Fruit fly (Drosophila melanogaster): ENCODE results near the gene Nfs1.

Nfs1 gene

dm6 chr2L:12044613-12045350 lies 45.3 kb downstream of the Nfs1 start, which contains the start of gene CG6785 (continued):
- TF ChIP-seq CG5953 (GFP tag; IDR thresholded peaks at IDR 0.05), result peak; percentile 68; the same call in 1 of the 2 replicates
- peak; percentile 86 for TF ChIP-seq salm (tag; optimal IDR thresholded peaks at IDR 0.05)
- peak; percentile 86 for TF ChIP-seq CG15514 (GFP tag; optimal IDR thresholded peaks at IDR 0.05)
- TF ChIP-seq ranshi (GFP tag; IDR thresholded peaks at IDR 0.05), result peak; percentile 67; the same call in 1 of the 2 replicates
- no peak for TF ChIP-seq fru (optimal IDR thresholded peaks at IDR 0.05)
- no peak for TF ChIP-seq ro (GFP tag; IDR thresholded peaks at IDR 0.05)
- no peak for TF ChIP-seq usp (GFP tag; optimal IDR thresholded peaks at IDR 0.05)
- TF ChIP-seq CG7987 (GFP tag; optimal IDR thresholded peaks at IDR 0.05), result peak; percentile 93
- TF ChIP-seq CG17912 (GFP tag; optimal IDR thresholded peaks at IDR 0.05), result peak; percentile 96
- no peak for TF ChIP-seq tll (GFP tag; optimal IDR thresholded peaks at IDR 0.05)
- peak; percentile 74 for TF ChIP-seq pb (GFP tag; optimal IDR thresholded peaks at IDR 0.05)
- no peak for TF ChIP-seq h (optimal IDR thresholded peaks at IDR 0.05)
- TF ChIP-seq caup (GFP tag; optimal IDR thresholded peaks at IDR 0.05; ENCODE audit: severe bottlenecking), result peak; percentile 90
- no peak for TF ChIP-seq CG11696 (GFP tag; IDR thresholded peaks at IDR 0.05)
- peak; percentile 88 for TF ChIP-seq CG12744 (GFP tag; optimal IDR thresholded peaks at IDR 0.05)
- TF ChIP-seq CG8359 (GFP tag; optimal IDR thresholded peaks at IDR 0.05; ENCODE audit: borderline replicate concordance), result peak; percentile 57
- TF ChIP-seq mirr (GFP tag; optimal IDR thresholded peaks at IDR 0.05), result peak; percentile 81
- peak; percentile 79 for TF ChIP-seq CG2116 (GFP tag; optimal IDR thresholded peaks at IDR 0.05)
- TF ChIP-seq CG13424 (tag; optimal IDR thresholded peaks at IDR 0.05), result peak; percentile 73
- peak; percentile 52 for TF ChIP-seq CG9609 (GFP tag; optimal IDR thresholded peaks at IDR 0.05)
- peak; percentile 65; the same call in 2 of the 3 replicates for TF ChIP-seq CG11456 (GFP tag; IDR thresholded peaks at IDR 0.05)
- no peak for TF ChIP-seq Ssrp (tag; optimal IDR thresholded peaks at IDR 0.05)
- peak; percentile 92 for TF ChIP-seq YL-1 (GFP tag; optimal IDR thresholded peaks at IDR 0.05)
- peak; percentile 37 for TF ChIP-seq trem (tag; optimal IDR thresholded peaks at IDR 0.05)
- peak; percentile 70 for TF ChIP-seq exex (tag; optimal IDR thresholded peaks at IDR 0.05)
- peak; percentile 15; the same call in 1 of the 2 replicates for TF ChIP-seq CG13287 (GFP tag; IDR thresholded peaks at IDR 0.05; ENCODE audit: partially characterized antibody)
- TF ChIP-seq CG5245 (GFP tag; optimal IDR thresholded peaks at IDR 0.05), result peak; percentile 58
- peak; percentile 72 for TF ChIP-seq az2 (GFP tag; optimal IDR thresholded peaks at IDR 0.05)
- TF ChIP-seq MESR4 (GFP tag; optimal IDR thresholded peaks at IDR 0.05), result peak; percentile 48
- no peak for TF ChIP-seq Elba2 (GFP tag; optimal IDR thresholded peaks at IDR 0.05)
- TF ChIP-seq lbe (GFP tag; optimal IDR thresholded peaks at IDR 0.05), result peak; percentile 85
- TF ChIP-seq CG8089 (GFP tag; optimal IDR thresholded peaks at IDR 0.05), result peak; percentile 88
- no peak; the same call in 2 of the 3 replicates for TF ChIP-seq B-H1 (GFP tag; IDR thresholded peaks at IDR 0.05)
- TF ChIP-seq inv (GFP tag; IDR thresholded peaks at IDR 0.05; ENCODE audit: partially characterized antibody), result no peak
- TF ChIP-seq CG15601 (tag; optimal IDR thresholded peaks at IDR 0.05), result peak; percentile 92
- TF ChIP-seq Stat92E (GFP tag; optimal IDR thresholded peaks at IDR 0.05), result peak in 1 of 3 experiments; percentile 51
- TF ChIP-seq Sox102F (GFP tag; optimal IDR thresholded peaks at IDR 0.05), result peak; percentile 80
- TF ChIP-seq tup (GFP tag; optimal IDR thresholded peaks at IDR 0.05), result peak; percentile 66
- TF ChIP-seq BEAF-32 (GFP tag; optimal IDR thresholded peaks at IDR 0.05), result peak; percentile 25
- peak; percentile 77 for TF ChIP-seq grn (GFP tag; optimal IDR thresholded peaks at IDR 0.05)
- peak; percentile 32 for TF ChIP-seq CG13775 (GFP tag; optimal IDR thresholded peaks at IDR 0.05)
- no peak for TF ChIP-seq Ada2b (GFP tag; IDR thresholded peaks at IDR 0.05)
- peak; percentile 60 for TF ChIP-seq Myb (GFP tag; optimal IDR thresholded peaks at IDR 0.05)
- peak; percentile 76 for TF ChIP-seq Atf3 (GFP tag; optimal IDR thresholded peaks at IDR 0.05)
- no peak for TF ChIP-seq CG7372 (GFP tag; IDR thresholded peaks at IDR 0.05)
- TF ChIP-seq CG18599 (GFP tag; optimal IDR thresholded peaks at IDR 0.05), result peak; percentile 90
- peak; percentile 96 for TF ChIP-seq CG17568 (GFP tag; optimal IDR thresholded peaks at IDR 0.05)
- TF ChIP-seq CG9932 (GFP tag; IDR thresholded peaks at IDR 0.05), result peak; percentile 30; the same call in 1 of the 2 replicates

Data from whole organism, embryonic.